Fruit fly (Drosophila melanogaster) whole organism, embryonic: ENCODE measurements around the gene CG43998.

Source experiments
- Adf1 ChIP-seq: fragments of 200-800 bp; sonication (Bioruptor generic); IDR thresholded peaks from 2 replicates; pipeline ENCODE4 v1.3.6; 2022; ENCODE audit warnings: missing biosample characterization, missing genetic modification characterization
- Antp ChIP-seq: fragments of 200-800 bp; sonication (Bioruptor generic); optimal IDR thresholded peaks from 3 replicates; lab custom pipeline; 2016; ENCODE audit warnings: missing biosample characterization, missing genetic modification characterization
- Awh ChIP-seq: fragments of 200-800 bp; sonication (Bioruptor generic); IDR thresholded peaks from 2 replicates; pipeline ENCODE4, ENCODE4 v1.3.6; 2022; ENCODE audit warnings: missing biosample characterization, missing genetic modification characterization
- Bteb2 ChIP-seq: fragments of 200-800 bp; sonication (Bioruptor generic); optimal IDR thresholded peaks from 2 replicates; lab custom pipeline; 2016; ENCODE audit warnings: missing biosample characterization, missing genetic modification characterization
- CG12659 ChIP-seq: fragments of 200-800 bp; sonication (Bioruptor generic); optimal IDR thresholded peaks from 3 replicates; lab custom pipeline; 2017; ENCODE audit warnings: mild to moderate bottlenecking, missing biosample characterization, missing genetic modification reagents, missing genetic modification characterization
- CG12769 ChIP-seq: fragments of 200-800 bp; sonication (Bioruptor generic); optimal IDR thresholded peaks from 2 replicates; lab custom pipeline; 2019; ENCODE audit warnings: missing biosample characterization, mild to moderate bottlenecking, missing genetic modification characterization, moderate library complexity
- CG13296 ChIP-seq: fragments of 200-800 bp; sonication (Bioruptor generic); optimal IDR thresholded peaks from 3 replicates; lab custom pipeline; 2018; ENCODE audit warnings: missing biosample characterization, mild to moderate bottlenecking, missing genetic modification characterization
- CG1529 ChIP-seq: fragments of 200-800 bp; sonication (Bioruptor generic); optimal IDR thresholded peaks from 3 replicates; lab custom pipeline; 2018; ENCODE audit warnings: missing biosample characterization, missing genetic modification characterization
- CG17186 ChIP-seq: fragments of 200-800 bp; sonication (Bioruptor generic); optimal IDR thresholded peaks from 3 replicates; lab custom pipeline; 2017; ENCODE audit warnings: missing biosample characterization, missing genetic modification reagents, missing genetic modification characterization
- CG18011 ChIP-seq: fragments of 200-800 bp; sonication (Bioruptor generic); optimal IDR thresholded peaks from 2 replicates; lab custom pipeline; 2017; ENCODE audit warnings: missing biosample characterization, missing genetic modification characterization, mild to moderate bottlenecking, moderate library complexity, missing genotype
- CG18599 ChIP-seq: fragments of 200-800 bp; sonication (Bioruptor generic); optimal IDR thresholded peaks from 3 replicates; lab custom pipeline; 2017; ENCODE audit warnings: missing biosample characterization, missing genetic modification characterization, mild to moderate bottlenecking, moderate library complexity, missing genetic modification reagents
- CG34224 ChIP-seq: fragments of 200-800 bp; sonication (Bioruptor generic); IDR thresholded peaks from 3 replicates; pipeline ENCODE4 v1.3.6; 2022; ENCODE audit warnings: missing biosample characterization, missing genetic modification characterization; ENCODE audit not compliant: partially characterized antibody
- CG4404 ChIP-seq: fragments of 200-800 bp; sonication (Bioruptor generic); IDR thresholded peaks from 2 replicates; pipeline ENCODE4 v1.3.6; 2022; ENCODE audit warnings: missing biosample characterization, missing genetic modification characterization
- CG6175 ChIP-seq: fragments of 200-800 bp; sonication (Bioruptor generic); IDR thresholded peaks from 3 replicates; pipeline ENCODE4 v1.3.6; 2022; ENCODE audit warnings: missing biosample characterization, missing genetic modification characterization
- CG6654 ChIP-seq: fragments of 200-800 bp; sonication (Bioruptor generic); optimal IDR thresholded peaks from 2 replicates; lab custom pipeline; 2017; ENCODE audit warnings: missing biosample characterization, mild to moderate bottlenecking, missing genetic modification characterization
- CG6689 ChIP-seq: fragments of 200-800 bp; sonication (Bioruptor generic); IDR thresholded peaks from 2 replicates; pipeline ENCODE4 v1.3.6; 2022; ENCODE audit warnings: missing biosample characterization, missing genetic modification characterization
- CG7839 ChIP-seq: fragments of 200-800 bp; sonication (Bioruptor generic); optimal IDR thresholded peaks from 3 replicates; lab custom pipeline; 2018; ENCODE audit warnings: missing biosample characterization, mild to moderate bottlenecking, missing genetic modification characterization, moderate library complexity
- CG7928 ChIP-seq: fragments of 200-800 bp; sonication (Bioruptor generic); optimal IDR thresholded peaks from 2 replicates; lab custom pipeline; 2017; ENCODE audit warnings: missing biosample characterization, mild to moderate bottlenecking, missing genetic modification characterization
- CG8089 ChIP-seq: fragments of 200-800 bp; sonication (Bioruptor generic); optimal IDR thresholded peaks from 3 replicates; lab custom pipeline; 2016; ENCODE audit warnings: missing biosample characterization, missing genetic modification characterization
- CG9609 ChIP-seq: fragments of 200-800 bp; sonication (Bioruptor generic); optimal IDR thresholded peaks from 3 replicates; lab custom pipeline; 2016; ENCODE audit warnings: missing biosample characterization, missing genetic modification characterization
- Dbx ChIP-seq: fragments of 200-800 bp; sonication (Bioruptor generic); IDR thresholded peaks from 3 replicates; pipeline ENCODE4 v1.3.6; 2022; ENCODE audit warnings: missing biosample characterization, missing genetic modification characterization
- Deaf1 ChIP-seq: fragments of 200-800 bp; optimal IDR thresholded peaks from 3 replicates; lab custom pipeline; 2019; ENCODE audit warnings: missing biosample characterization, mild to moderate bottlenecking, missing genetic modification characterization, moderate library complexity
- Drgx ChIP-seq: fragments of 200-800 bp; sonication (Bioruptor generic); IDR thresholded peaks from 2 replicates; pipeline ENCODE4 v1.3.6; 2022; ENCODE audit warnings: missing biosample characterization, missing genetic modification characterization
- Eip74EF ChIP-seq, 2 experiments: fragments of 200-800 bp in 1 of 2; fragments of >200 bp in 1 of 2; sonication (Bioruptor generic) in 1 of 2; optimal IDR thresholded peaks; 2 replicates each; lab custom pipeline; 2017 to 2019; ENCODE audit warnings: missing biosample characterization in 2 of 2, missing genetic modification characterization in 2 of 2, mild to moderate bottlenecking in 1 of 2, moderate library complexity in 1 of 2
- Elba2 ChIP-seq: fragments of 200-800 bp; sonication (Bioruptor generic); optimal IDR thresholded peaks from 3 replicates; lab custom pipeline; 2016; ENCODE audit warnings: missing biosample characterization, missing genetic modification characterization
- Gug ChIP-seq: fragments of 200-800 bp; sonication (Bioruptor generic); IDR thresholded peaks from 4 replicates; pipeline ENCODE4 v1.3.6; 2022; ENCODE audit warnings: missing biosample characterization, missing genetic modification characterization
- Hr39 ChIP-seq: fragments of >200 bp; optimal IDR thresholded peaks from 2 replicates; lab custom pipeline; 2017
- Lpt ChIP-seq: fragments of >200 bp; optimal IDR thresholded peaks from 2 replicates; lab custom pipeline; 2018; ENCODE audit warnings: missing biosample characterization, missing genetic modification characterization
- NK7.1 ChIP-seq: fragments of 200-800 bp; sonication (Bioruptor generic); optimal IDR thresholded peaks from 3 replicates; lab custom pipeline; 2016; ENCODE audit warnings: missing biosample characterization, missing genetic modification characterization
- Oli ChIP-seq: fragments of 200-800 bp; sonication (Bioruptor generic); optimal IDR thresholded peaks from 2 replicates; lab custom pipeline; 2018; ENCODE audit warnings: missing biosample characterization, mild to moderate bottlenecking, missing genetic modification characterization, moderate library complexity
- Sry-β ChIP-seq: fragments of 200-800 bp; sonication (Bioruptor generic); optimal IDR thresholded peaks from 2 replicates; lab custom pipeline; 2018; ENCODE audit warnings: missing biosample characterization, mild to moderate bottlenecking, missing genetic modification characterization, moderate library complexity
- Tbp ChIP-seq: fragments of >200 bp; optimal IDR thresholded peaks from 2 replicates; lab custom pipeline; 2018; ENCODE audit warnings: missing biosample characterization, missing genetic modification characterization
- aop ChIP-seq: fragments of 200-800 bp; sonication (Bioruptor generic); IDR thresholded peaks from 2 replicates; pipeline ENCODE4 v1.3.6; 2022; ENCODE audit warnings: missing biosample characterization, missing genetic modification characterization
- az2 ChIP-seq: fragments of 200-800 bp; sonication (Bioruptor generic); optimal IDR thresholded peaks from 3 replicates; lab custom pipeline; 2016; ENCODE audit warnings: missing biosample characterization, missing genetic modification characterization
- btn ChIP-seq: fragments of 200-800 bp; sonication (Bioruptor generic); optimal IDR thresholded peaks from 2 replicates; lab custom pipeline; 2016; ENCODE audit warnings: missing biosample characterization, missing genetic modification characterization
- caup ChIP-seq: fragments of 200-800 bp; sonication (Bioruptor generic); optimal IDR thresholded peaks from 3 replicates; lab custom pipeline; 2017; ENCODE audit warnings: missing biosample characterization, mild to moderate bottlenecking, missing genetic modification characterization, moderate library complexity; ENCODE audit not compliant: severe bottlenecking
- dan ChIP-seq: fragments of 200-800 bp; sonication (Bioruptor generic); IDR thresholded peaks from 2 replicates; pipeline ENCODE4 v1.3.6; 2022; ENCODE audit warnings: missing biosample characterization, missing genetic modification characterization
- insv ChIP-seq, 2 experiments: fragments of 200-800 bp; sonication (Bioruptor generic); optimal IDR thresholded peaks; 3 replicates each; lab custom pipeline; 2016 to 2018; ENCODE audit warnings: missing biosample characterization in 2 of 2, missing genetic modification characterization in 2 of 2
- lmd ChIP-seq: fragments of 200-800 bp; sonication (Bioruptor generic); IDR thresholded peaks from 2 replicates; pipeline ENCODE4 v1.3.6; 2022; ENCODE audit warnings: missing biosample characterization, missing genetic modification characterization
- lov ChIP-seq, 2 experiments: fragments of 200-800 bp in 1 of 2; fragments of >200 bp in 1 of 2; sonication (Bioruptor generic) in 1 of 2; IDR thresholded peaks in 1 of 2; optimal IDR thresholded peaks in 1 of 2; 2 replicates in 1 of 2; 3 replicates in 1 of 2; pipeline versions ENCODE4 v1.3.6 to Lab custom; 2017 to 2022; ENCODE audit warnings: missing biosample characterization in 1 of 2, missing genetic modification characterization in 1 of 2
- luna ChIP-seq: fragments of 200-800 bp; sonication (Bioruptor generic); optimal IDR thresholded peaks from 2 replicates; lab custom pipeline; 2016; ENCODE audit warnings: missing biosample characterization, missing genetic modification characterization
- maf-S ChIP-seq: fragments of 200-800 bp; sonication (Bioruptor generic); optimal IDR thresholded peaks from 2 replicates; lab custom pipeline; 2016; ENCODE audit warnings: missing biosample characterization, missing genetic modification characterization
- pita ChIP-seq: fragments of 200-800 bp; sonication (Bioruptor generic); optimal IDR thresholded peaks from 2 replicates; lab custom pipeline; 2017; ENCODE audit warnings: missing biosample characterization, mild to moderate bottlenecking, missing genetic modification characterization
- sens-2 ChIP-seq: fragments of 200-800 bp; sonication (Bioruptor generic); IDR thresholded peaks from 2 replicates; pipeline ENCODE4 v1.3.6; 2022; ENCODE audit warnings: missing biosample characterization, missing genetic modification characterization
- sim ChIP-seq: fragments of 200-800 bp; sonication (Bioruptor generic); IDR thresholded peaks from 2 replicates; pipeline ENCODE4 v1.3.6; 2022; ENCODE audit warnings: missing biosample characterization, missing genetic modification characterization
- sna ChIP-seq: fragments of 200-800 bp; sonication (Bioruptor generic); IDR thresholded peaks from 2 replicates; pipeline ENCODE4 v1.3.6; 2022; ENCODE audit warnings: missing biosample characterization, missing genetic modification characterization; ENCODE audit not compliant: partially characterized antibody
- sqz ChIP-seq: fragments of 200-800 bp; sonication (Bioruptor generic); optimal IDR thresholded peaks from 3 replicates; lab custom pipeline; 2018; ENCODE audit warnings: missing biosample characterization, mild to moderate bottlenecking, missing genetic modification characterization
- tgo ChIP-seq: fragments of 200-800 bp; sonication (Bioruptor generic); IDR thresholded peaks from 3 replicates; pipeline ENCODE4 v1.3.6; 2022; ENCODE audit warnings: missing biosample characterization, missing genetic modification characterization
- tll ChIP-seq, 2 experiments: fragments of 200-800 bp in 1 of 2; fragments of >200 bp in 1 of 2; sonication (Bioruptor generic) in 1 of 2; optimal IDR thresholded peaks; 2 replicates each; lab custom pipeline; 2017 to 2019; ENCODE audit warnings: missing biosample characterization in 2 of 2, missing genetic modification characterization in 2 of 2, mild to moderate bottlenecking in 1 of 2, moderate library complexity in 1 of 2
- trh ChIP-seq: fragments of 200-800 bp; sonication (Bioruptor generic); optimal IDR thresholded peaks from 2 replicates; lab custom pipeline; 2016; ENCODE audit warnings: missing biosample characterization, missing genetic modification characterization
- twi ChIP-seq: fragments of 200-800 bp; optimal IDR thresholded peaks from 2 replicates; lab custom pipeline; 2019; ENCODE audit warnings: missing biosample characterization, mild to moderate bottlenecking, missing genetic modification characterization, moderate library complexity

The CG43998 gene

DNA sequence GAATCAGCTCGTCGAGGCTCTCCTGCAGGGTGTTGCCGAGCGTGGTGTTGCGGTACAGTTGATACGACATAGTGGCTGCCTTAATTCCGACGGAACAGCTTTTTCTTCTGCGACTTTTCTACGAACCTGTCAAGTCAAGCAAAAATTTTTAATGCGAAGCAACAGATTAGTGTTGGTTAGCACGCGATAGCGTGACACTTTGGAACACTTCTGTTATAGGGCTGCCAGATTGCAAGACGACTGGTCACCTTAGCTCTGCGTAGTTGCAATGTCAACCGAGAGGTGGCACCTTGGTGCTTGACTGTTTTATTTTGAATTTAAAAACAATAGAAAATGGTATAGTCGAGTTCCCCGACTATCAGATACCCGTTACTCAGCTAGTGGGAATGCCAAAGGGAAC lies 37.9 kb downstream of the CG43998 start, which contains the start of gene TfIIA-S (continued):
- no peak for TF ChIP-seq NK7.1 (GFP tag; lab: Kevin White, UChicago)
- no peak for TF ChIP-seq sens-2 (GFP tag; lab: Robert Waterston, UW)
- TF ChIP-seq Lpt (GFP tag; lab: Kevin White, UChicago) = no peak
- TF ChIP-seq Elba2 (GFP tag; lab: Kevin White, UChicago) = peak; percentile 34
- TF ChIP-seq CG7928 (GFP tag; lab: Kevin White, UChicago) = peak; percentile 54
- TF ChIP-seq CG9609 (GFP tag; lab: Kevin White, UChicago) = peak; percentile 86
- no peak for TF ChIP-seq sim
- TF ChIP-seq sna = no peak
- TF ChIP-seq Gug (GFP tag; lab: Robert Waterston, UW) = peak; percentile 55; the same call in 2 of the 4 replicates
- no peak for TF ChIP-seq Tbp (GFP tag; lab: Kevin White, UChicago)
- TF ChIP-seq Dbx (GFP tag; lab: Robert Waterston, UW) = no peak
- TF ChIP-seq pita = no peak
- TF ChIP-seq Adf1 (GFP tag; lab: Robert Waterston, UW) = no peak
- peak; percentile 74 for TF ChIP-seq CG8089
- no peak for TF ChIP-seq Oli (tag; lab: Kevin White, UChicago)
- TF ChIP-seq Hr39 (lab: Kevin White, UChicago) = peak; percentile 17
- TF ChIP-seq CG4404 (GFP tag; lab: Robert Waterston, UW) = no peak
- no peak for TF ChIP-seq lmd (GFP tag; lab: Robert Waterston, UW)
- no peak for TF ChIP-seq Sry-β (GFP tag; lab: Kevin White, UChicago)
- TF ChIP-seq CG12769 (tag; lab: Kevin White, UChicago) = no peak
- TF ChIP-seq caup (GFP tag; lab: Kevin White, UChicago) = peak; percentile 89
- no peak for TF ChIP-seq CG13296 (GFP tag; lab: Kevin White, UChicago)
- no peak for TF ChIP-seq dan (GFP tag; lab: Robert Waterston, UW)
- TF ChIP-seq maf-S (GFP tag; lab: Kevin White, UChicago) = peak; percentile 78
- peak; percentile 74 for TF ChIP-seq Bteb2
- no peak for TF ChIP-seq lov (optimal IDR thresholded peaks at IDR 0.05; lab: Kevin White, UChicago)
- TF ChIP-seq lov (GFP tag; IDR thresholded peaks at IDR 0.05; lab: Robert Waterston, UW) = no peak
- TF ChIP-seq tgo (GFP tag; lab: Robert Waterston, UW) = no peak
- TF ChIP-seq CG6689 (GFP tag; lab: Robert Waterston, UW) = no peak
- no peak for TF ChIP-seq CG34224 (GFP tag; lab: Robert Waterston, UW)
- TF ChIP-seq twi (tag; lab: Kevin White, UChicago) = peak; percentile 3
- TF ChIP-seq insv (GFP tag; optimal IDR thresholded peaks at IDR 0.05; lab: Kevin White, UChicago) = peak in 1 of 2 experiments; percentile 44
- TF ChIP-seq CG17186 = peak; percentile 78
- TF ChIP-seq trh (GFP tag; lab: Kevin White, UChicago) = peak; percentile 64
- peak; percentile 57 for TF ChIP-seq CG7839
- no peak for TF ChIP-seq CG6175
- no peak for TF ChIP-seq CG1529 (GFP tag; lab: Kevin White, UChicago)
- no peak for TF ChIP-seq tll (GFP tag; optimal IDR thresholded peaks at IDR 0.05; lab: Kevin White, UChicago)
- no peak for TF ChIP-seq sqz (GFP tag; lab: Kevin White, UChicago)
- TF ChIP-seq Eip74EF (GFP tag; optimal IDR thresholded peaks at IDR 0.05; lab: Kevin White, UChicago) = no peak
- TF ChIP-seq CG12659 (GFP tag; lab: Kevin White, UChicago) = peak; percentile 94
- no peak for TF ChIP-seq Awh (GFP tag; lab: Robert Waterston, UW)
- peak; percentile 65 for TF ChIP-seq az2 (GFP tag; lab: Kevin White, UChicago)
- peak; percentile 84 for TF ChIP-seq CG18599 (GFP tag; lab: Kevin White, UChicago)
- peak; percentile 71 for TF ChIP-seq luna
- TF ChIP-seq CG18011 (GFP tag; lab: Kevin White, UChicago) = peak; percentile 37
- no peak for TF ChIP-seq CG6654
- TF ChIP-seq btn (GFP tag; lab: Kevin White, UChicago) = peak; percentile 39
- TF ChIP-seq Antp = peak; percentile 86
- no peak for TF ChIP-seq Drgx
- no peak for TF ChIP-seq Deaf1 (tag; lab: Kevin White, UChicago)
- TF ChIP-seq aop (GFP tag; lab: Robert Waterston, UW) = no peak
